Worm (Caenorhabditis elegans) whole organism, young adult: ENCODE results near the gene spp-4.

Experiments
- B0035.1 ChIP-seq: sonication (generic microtip); optimal IDR thresholded peaks from 2 replicates; lab custom pipeline; 2016; ENCODE audit warnings: missing genetic modification characterization, mild to moderate bottlenecking, missing compliant biosample characterization, missing genotype, missing genetic modification reagents
- B0261.1 ChIP-seq: sonication (generic microtip); optimal IDR thresholded peaks from 2 replicates; lab custom pipeline; 2016; ENCODE audit warnings: mild to moderate bottlenecking, missing genetic modification characterization, moderate library complexity, missing compliant biosample characterization
- C06A6.2 ChIP-seq: fragments of 200-800 bp; sonication (Bioruptor generic); conservative IDR thresholded peaks from 2 replicates; pipeline ENCODE4 v1.3.6; 2022; ENCODE audit warnings: missing genetic modification characterization, missing compliant biosample characterization
- D2030.7 ChIP-seq: fragments of 200-800 bp; sonication (Bioruptor generic); IDR thresholded peaks from 2 replicates; pipeline ENCODE4 v1.3.6; 2022; ENCODE audit warnings: missing genetic modification reagents, missing genetic modification characterization, missing compliant biosample characterization
- F10E7.11 ChIP-seq: sonication (generic microtip); optimal IDR thresholded peaks from 2 replicates; lab custom pipeline; 2017; ENCODE audit warnings: mild to moderate bottlenecking, missing genetic modification characterization, moderate library complexity, missing compliant biosample characterization
- F39B2.1 ChIP-seq: fragments of 200-800 bp; sonication (Bioruptor generic); IDR thresholded peaks from 2 replicates; pipeline ENCODE4 v1.3.6; 2022; ENCODE audit warnings: missing genetic modification reagents, missing genetic modification characterization, missing compliant biosample characterization
- F49E8.2 ChIP-seq: sonication (generic microtip); optimal IDR thresholded peaks from 3 replicates; lab custom pipeline; 2017; ENCODE audit warnings: missing genetic modification characterization, mild to moderate bottlenecking, missing compliant biosample characterization, antibody characterized with exemption, moderate library complexity; ENCODE audit not compliant: insufficient read depth
- F55B11.4 ChIP-seq: sonication (generic microtip); optimal IDR thresholded peaks from 2 replicates; lab custom pipeline; 2016; ENCODE audit warnings: missing compliant biosample characterization, missing genetic modification characterization, borderline replicate concordance; ENCODE audit not compliant: insufficient read depth
- F57C9.4 ChIP-seq: sonication (generic microtip); optimal IDR thresholded peaks from 2 replicates; lab custom pipeline; 2017; ENCODE audit warnings: mild to moderate bottlenecking, missing genetic modification characterization, missing compliant biosample characterization
- K11D2.4 ChIP-seq: fragments of 200-800 bp; sonication (Bioruptor generic); IDR thresholded peaks from 2 replicates; pipeline ENCODE4 v1.3.6; 2022; ENCODE audit warnings: missing genetic modification reagents, missing genetic modification characterization, missing compliant biosample characterization
- K12H6.12 ChIP-seq: fragments of 200-800 bp; sonication (Bioruptor generic); optimal IDR thresholded peaks from 2 replicates; lab custom pipeline; 2018; ENCODE audit warnings: mild to moderate bottlenecking, missing genetic modification characterization, missing compliant biosample characterization
- T26A5.8 ChIP-seq: sonication (generic microtip); optimal IDR thresholded peaks from 2 replicates; lab custom pipeline; 2016; ENCODE audit warnings: missing genetic modification characterization, missing compliant biosample characterization
- Y53G8AR.9 ChIP-seq: fragments of 200-800 bp; sonication (Bioruptor generic); conservative IDR thresholded peaks from 2 replicates; pipeline ENCODE4 v1.3.6; 2022; ENCODE audit warnings: missing genetic modification reagents, missing genetic modification characterization, missing compliant biosample characterization
- aptf-2 ChIP-seq: fragments of 200-800 bp; sonication (Bioruptor generic); conservative IDR thresholded peaks from 2 replicates; pipeline ENCODE4 v1.3.6; 2022; ENCODE audit warnings: missing genetic modification reagents, missing genetic modification characterization, missing compliant biosample characterization
- bed-1 ChIP-seq: fragments of 200-800 bp; sonication (Bioruptor generic); IDR thresholded peaks from 2 replicates; pipeline ENCODE4 v1.3.6; 2022; ENCODE audit warnings: missing genetic modification reagents, missing genetic modification characterization, missing compliant biosample characterization
- cebp-2 ChIP-seq: fragments of 200-800 bp; sonication (Bioruptor generic); IDR thresholded peaks from 2 replicates; pipeline ENCODE4 v1.3.6; 2022; ENCODE audit warnings: missing genetic modification characterization, missing compliant biosample characterization
- ceh-27 ChIP-seq: fragments of 200-800 bp; sonication (Bioruptor generic); optimal IDR thresholded peaks from 2 replicates; lab custom pipeline; 2018; ENCODE audit warnings: mild to moderate bottlenecking, missing genetic modification characterization, moderate library complexity, missing compliant biosample characterization
- ceh-58 ChIP-seq: fragments of 200-800 bp; sonication (Bioruptor generic); IDR thresholded peaks from 2 replicates; pipeline ENCODE4 v1.3.6; 2022; ENCODE audit warnings: missing genetic modification characterization, missing compliant biosample characterization
- dox-1 ChIP-seq: fragments of 200-800 bp; sonication (Bioruptor generic); IDR thresholded peaks from 2 replicates; pipeline ENCODE4 v1.3.6; 2022; ENCODE audit warnings: missing genetic modification reagents, missing genetic modification characterization, missing compliant biosample characterization
- efl-1 ChIP-seq: fragments of 150-350 bp; optimal IDR thresholded peaks from 2 replicates; lab custom pipeline; 2014; ENCODE audit warnings: missing biosample characterization, missing genetic modification reagents, missing genetic modification characterization
- fkh-3 ChIP-seq: sonication (generic microtip); optimal IDR thresholded peaks from 2 replicates; lab custom pipeline; 2016; ENCODE audit warnings: mild to moderate bottlenecking, missing genetic modification characterization, missing compliant biosample characterization
- him-1 ChIP-seq: sonication (generic microtip); optimal IDR thresholded peaks from 2 replicates; lab custom pipeline; 2016; ENCODE audit warnings: missing genotype, missing genetic modification reagents, missing genetic modification characterization, missing compliant biosample characterization
- hlh-12 ChIP-seq: sonication (generic microtip); optimal IDR thresholded peaks from 2 replicates; lab custom pipeline; 2016; ENCODE audit warnings: missing genetic modification characterization, missing compliant biosample characterization
- hlh-26 ChIP-seq: fragments of 200-800 bp; sonication (Bioruptor generic); conservative IDR thresholded peaks from 2 replicates; pipeline ENCODE4 v1.3.6; 2022; ENCODE audit warnings: missing genetic modification reagents, missing genetic modification characterization, missing compliant biosample characterization
- lag-1 ChIP-seq: fragments of 200-800 bp; sonication (Bioruptor generic); IDR thresholded peaks from 2 replicates; pipeline ENCODE4 v1.3.6; 2022; ENCODE audit warnings: missing genetic modification reagents, missing genetic modification characterization, missing compliant biosample characterization
- lsl-1 ChIP-seq: fragments of 200-800 bp; sonication (Bioruptor generic); optimal IDR thresholded peaks from 2 replicates; lab custom pipeline; 2018; ENCODE audit warnings: mild to moderate bottlenecking, missing genetic modification characterization, moderate library complexity, missing compliant biosample characterization
- madf-3 ChIP-seq: fragments of 200-800 bp; sonication (Bioruptor generic); IDR thresholded peaks from 2 replicates; pipeline ENCODE4 v1.3.6; 2022; ENCODE audit warnings: missing genetic modification reagents, missing genetic modification characterization, missing compliant biosample characterization
- madf-6 ChIP-seq: fragments of 200-800 bp; sonication (Bioruptor generic); IDR thresholded peaks from 2 replicates; pipeline ENCODE4 v1.3.6; 2022; ENCODE audit warnings: missing genetic modification reagents, missing genetic modification characterization, missing compliant biosample characterization
- nfya-2 ChIP-seq: fragments of 200-800 bp; sonication (Bioruptor generic); IDR thresholded peaks from 2 replicates; pipeline ENCODE4 v1.3.6; 2022; ENCODE audit warnings: missing genetic modification reagents, missing genetic modification characterization, missing compliant biosample characterization
- nhr-27 ChIP-seq: fragments of 200-800 bp; sonication (Bioruptor generic); optimal IDR thresholded peaks from 2 replicates; lab custom pipeline; 2018; ENCODE audit warnings: mild to moderate bottlenecking, missing genetic modification characterization, moderate library complexity, missing compliant biosample characterization
- pbrm-1 ChIP-seq: fragments of 200-800 bp; sonication (Bioruptor generic); IDR thresholded peaks from 2 replicates; pipeline ENCODE4 v1.3.6; 2022; ENCODE audit warnings: missing genetic modification reagents, missing genetic modification characterization, missing compliant biosample characterization
- pha-4 ChIP-seq: fragments of 150-350 bp; sonication (generic microtip); optimal IDR thresholded peaks from 2 replicates; lab custom pipeline; 2014; ENCODE audit warnings: missing biosample characterization, missing genetic modification reagents, missing genetic modification characterization
- rcor-1 ChIP-seq: fragments of 200-800 bp; sonication (Bioruptor generic); IDR thresholded peaks from 2 replicates; pipeline ENCODE4 v1.3.6; 2022; ENCODE audit warnings: missing genetic modification reagents, missing genetic modification characterization, missing compliant biosample characterization
- sdz-38 ChIP-seq: sonication (generic microtip); optimal IDR thresholded peaks from 2 replicates; lab custom pipeline; 2016; ENCODE audit warnings: missing genotype, missing genetic modification characterization, missing compliant biosample characterization
- sea-2 ChIP-seq: fragments of 200-800 bp; sonication (Bioruptor generic); IDR thresholded peaks from 2 replicates; pipeline ENCODE4 v1.3.6; 2022; ENCODE audit warnings: missing genetic modification characterization, missing compliant biosample characterization
- snpc-1.1 ChIP-seq: sonication (generic microtip); optimal IDR thresholded peaks from 2 replicates; lab custom pipeline; 2017; ENCODE audit warnings: missing genetic modification characterization, mild to moderate bottlenecking, missing compliant biosample characterization, antibody characterized with exemption, moderate library complexity, missing genotype, missing genetic modification reagents; ENCODE audit not compliant: insufficient read depth
- snpc-3.4 ChIP-seq: sonication (generic microtip); optimal IDR thresholded peaks from 2 replicates; lab custom pipeline; 2017; ENCODE audit warnings: missing genetic modification characterization, mild to moderate bottlenecking, missing compliant biosample characterization, antibody characterized with exemption, moderate library complexity, missing genotype, missing genetic modification reagents
- somi-1 ChIP-seq: fragments of 200-800 bp; sonication (Bioruptor generic); optimal IDR thresholded peaks from 2 replicates; lab custom pipeline; 2018; ENCODE audit warnings: mild to moderate bottlenecking, missing genetic modification characterization, missing compliant biosample characterization
- sptf-2 ChIP-seq: fragments of 200-800 bp; sonication (Bioruptor generic); optimal IDR thresholded peaks from 2 replicates; lab custom pipeline; 2018; ENCODE audit warnings: mild to moderate bottlenecking, missing genetic modification characterization, missing compliant biosample characterization
- tbp1 ChIP-seq: fragments of 200-800 bp; sonication (Bioruptor generic); optimal IDR thresholded peaks from 2 replicates; lab custom pipeline; 2018; ENCODE audit warnings: mild to moderate bottlenecking, missing genetic modification characterization, missing compliant biosample characterization
- tbx-9 ChIP-seq: sonication (generic microtip); optimal IDR thresholded peaks from 2 replicates; lab custom pipeline; 2016; ENCODE audit warnings: borderline replicate concordance, missing genetic modification characterization, inconsistent platforms, missing compliant biosample characterization
- unc-130 ChIP-seq: sonication (generic microtip); optimal IDR thresholded peaks from 2 replicates; lab custom pipeline; 2016; ENCODE audit warnings: missing genetic modification reagents, missing genetic modification characterization, missing compliant biosample characterization
- ztf-22 ChIP-seq: fragments of 200-800 bp; sonication (Bioruptor generic); optimal IDR thresholded peaks from 2 replicates; lab custom pipeline; 2018; ENCODE audit warnings: mild to moderate bottlenecking, missing genetic modification characterization, moderate library complexity, missing compliant biosample characterization
- ztf-25 ChIP-seq: fragments of 200-800 bp; sonication (Bioruptor generic); IDR thresholded peaks from 2 replicates; pipeline ENCODE4 v1.3.6; 2022; ENCODE audit warnings: missing genetic modification reagents, missing genetic modification characterization, missing compliant biosample characterization
- ztf-26 ChIP-seq: sonication (generic microtip); optimal IDR thresholded peaks from 2 replicates; lab custom pipeline; 2017; ENCODE audit warnings: missing genetic modification characterization, missing compliant biosample characterization

Gene spp-4

DNA sequence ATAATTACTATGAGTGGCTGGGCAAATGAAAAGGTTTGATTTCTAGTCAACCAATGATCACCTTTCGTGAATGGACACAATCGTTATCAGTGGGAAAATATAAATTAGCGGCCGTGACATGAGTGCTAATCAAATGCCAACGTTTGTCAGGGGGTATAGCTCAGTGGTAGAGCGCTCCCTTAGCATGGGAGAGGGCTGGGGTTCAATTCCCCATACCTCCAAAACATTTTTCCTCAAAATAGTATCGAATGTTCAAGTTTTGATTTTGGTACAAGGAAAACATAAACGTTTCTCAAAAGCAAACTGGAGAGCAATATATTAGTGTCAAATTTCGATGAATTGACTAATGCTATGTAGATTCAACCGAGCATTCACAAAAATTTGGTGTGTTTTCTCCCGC, 5.0 kb upstream of the spp-4 start (continued):
- TF ChIP-seq nhr-27 (tag; lab: Kevin White, UChicago) = no peak
- peak; percentile 14 for TF ChIP-seq somi-1
- peak; percentile 60 for TF ChIP-seq rcor-1 (GFP tag; lab: Robert Waterston, UW)
- TF ChIP-seq madf-3 = 0 out of 2 replicates have a peak, but pooled peaks have one; percentile 63
- TF ChIP-seq lag-1 (GFP tag; lab: Robert Waterston, UW) = no peak
- TF ChIP-seq bed-1 = 0 out of 2 replicates have a peak, but pooled peaks have one; percentile 69
- TF ChIP-seq unc-130 = no peak
- peak; percentile 21 for TF ChIP-seq ztf-22 (GFP tag; lab: Kevin White, UChicago)
- peak; percentile 71; the same call in 1 of the 2 replicates for TF ChIP-seq ztf-25 (GFP tag; lab: Robert Waterston, UW)
- TF ChIP-seq ztf-26 = peak; percentile 50
- TF ChIP-seq nfya-2 (GFP tag; lab: Robert Waterston, UW) = no peak
- no peak for TF ChIP-seq F10E7.11 (tag; lab: Kevin White, UChicago)
- TF ChIP-seq C06A6.2 = no peak
- TF ChIP-seq F49E8.2 (tag; lab: Kevin White, UChicago) = peak; percentile 14
- TF ChIP-seq F39B2.1 (GFP tag; lab: Robert Waterston, UW) = no peak
- TF ChIP-seq ceh-27 (GFP tag; lab: Kevin White, UChicago) = peak; percentile 11
- TF ChIP-seq ceh-58 (GFP tag; lab: Robert Waterston, UW) = no peak
- TF ChIP-seq tbp1 (GFP tag; lab: Kevin White, UChicago) = peak; percentile 93
- no peak for TF ChIP-seq tbx-9 (tag; lab: Kevin White, UChicago)
- TF ChIP-seq lsl-1 = no peak
- no peak for TF ChIP-seq Y53G8AR.9 (GFP tag; lab: Robert Waterston, UW)
- no peak for TF ChIP-seq F57C9.4
- TF ChIP-seq hlh-12 (tag; lab: Kevin White, UChicago) = no peak
- TF ChIP-seq him-1 (tag; lab: Kevin White, UChicago) = peak; percentile 80
- TF ChIP-seq K11D2.4 (GFP tag; lab: Robert Waterston, UW) = no peak
- no peak for TF ChIP-seq F55B11.4 (tag; lab: Kevin White, UChicago)
- TF ChIP-seq K12H6.12 (tag; lab: Kevin White, UChicago) = peak; percentile 0
- TF ChIP-seq snpc-3.4 (tag; lab: Kevin White, UChicago) = peak; percentile 83
- no peak for TF ChIP-seq efl-1 (GFP tag; lab: Kevin White, UChicago)
- no peak; the same call in 1 of the 2 replicates for TF ChIP-seq D2030.7 (GFP tag; lab: Robert Waterston, UW)
- peak; percentile 78 for TF ChIP-seq pbrm-1 (GFP tag; lab: Robert Waterston, UW)
- no peak for TF ChIP-seq sdz-38 (tag; lab: Kevin White, UChicago)
- TF ChIP-seq snpc-1.1 (tag; lab: Kevin White, UChicago) = peak; percentile 82
- no peak for TF ChIP-seq sea-2
- no peak for TF ChIP-seq aptf-2 (GFP tag; lab: Robert Waterston, UW)
- TF ChIP-seq, all 124 proteins: peak for 61

DNA sequence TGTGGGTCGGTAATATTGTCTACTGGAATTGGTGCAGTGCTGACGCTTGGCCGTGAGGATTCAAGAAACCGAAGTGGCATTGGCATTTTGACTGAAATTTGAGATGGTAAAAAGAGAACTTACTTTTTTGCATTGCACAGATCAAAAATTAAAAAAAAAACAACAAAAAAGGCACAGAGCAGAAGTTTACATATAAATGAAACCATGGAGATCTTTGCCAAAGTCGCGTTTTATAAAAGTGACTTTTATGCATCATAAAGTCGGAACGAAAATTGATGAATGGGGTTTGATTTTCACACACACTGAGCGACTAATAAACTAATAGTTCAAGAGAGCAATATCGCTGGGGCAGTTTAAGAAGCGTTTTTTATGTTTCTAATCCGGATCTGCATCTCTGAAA, 3.8 kb upstream of the spp-4 start, which contains the start of gene T08A9.13:
Gene T08A9.13 (minus strand): TSS at position 101 of the 400 bp plus-strand sequence.
- TF ChIP-seq T26A5.8 (tag; lab: Kevin White, UChicago) (no peak), pbrm-1 (GFP tag; lab: Robert Waterston, UW) (no peak), B0035.1 (no peak), hlh-26 (GFP tag; lab: Robert Waterston, UW) (no peak), B0261.1 (tag; lab: Kevin White, UChicago) (no peak), snpc-3.4 (tag; lab: Kevin White, UChicago) (no peak), bed-1 (no peak), pha-4 (tag; lab: Kevin White, UChicago) (no peak), dox-1 (GFP tag; lab: Robert Waterston, UW) (no peak), fkh-3 (tag; lab: Kevin White, UChicago) (no peak), madf-6 (GFP tag; lab: Robert Waterston, UW) (no peak), sptf-2 (GFP tag; lab: Kevin White, UChicago) (no peak), cebp-2 (GFP tag; lab: Robert Waterston, UW) (no peak)
